Worm (Caenorhabditis elegans): Measurements from ENCODE around the gene F56B3.11.

DNA sequence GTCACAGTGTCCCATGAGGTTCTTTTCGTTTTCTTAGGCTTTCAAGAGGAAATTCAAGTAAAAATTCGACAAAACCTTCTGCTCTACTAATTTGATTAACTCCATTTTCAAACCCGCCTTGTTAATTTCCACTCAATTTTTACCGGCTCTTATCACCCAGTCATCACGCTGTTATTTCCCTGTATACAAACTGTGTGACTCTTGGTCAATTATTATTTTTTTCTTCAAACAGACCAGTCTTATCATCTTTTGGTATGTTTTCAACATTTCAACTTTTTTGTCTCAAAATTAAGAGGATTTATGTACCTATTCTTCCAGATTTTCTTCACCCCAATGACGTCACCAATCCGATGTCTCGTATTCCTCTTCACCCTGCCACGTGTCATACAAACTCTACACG, 17.9 kb downstream of the F56B3.11 start, which contains the start of gene ugt-52:
- TF ChIP-seq cog-1 (tag; optimal IDR thresholded peaks at IDR 0.05) = no peak
- TF ChIP-seq ztf-23 (GFP tag; IDR thresholded peaks at IDR 0.05) = no peak
- no peak for TF ChIP-seq med-1 (GFP tag; optimal IDR thresholded peaks at IDR 0.05; ENCODE audit: insufficient read depth)
- no peak for TF ChIP-seq flt-1 (GFP tag; IDR thresholded peaks at IDR 0.05)
- TF ChIP-seq ref-1 (GFP tag; conservative IDR thresholded peaks at IDR 0.05) = no peak
